Fruit fly (Drosophila melanogaster) whole organism, embryonic: Measurements from ENCODE around the gene moody.

Experiments used
- CG10267 ChIP-seq: fragments of 200-800 bp; sonication (Bioruptor generic); optimal IDR thresholded peaks from 2 replicates; lab custom pipeline; 2018; ENCODE audit warnings: missing biosample characterization, mild to moderate bottlenecking, missing genetic modification characterization, moderate library complexity
- CG10565 ChIP-seq: fragments of 200-800 bp; sonication (Bioruptor generic); optimal IDR thresholded peaks from 3 replicates; lab custom pipeline; 2016; ENCODE audit warnings: missing biosample characterization, mild to moderate bottlenecking, missing genetic modification characterization
- CG11093 ChIP-seq: fragments of 200-800 bp; sonication (Bioruptor generic); IDR thresholded peaks from 3 replicates; pipeline ENCODE4 v1.3.6; 2022; ENCODE audit warnings: missing biosample characterization, missing genetic modification characterization
- CG12071 ChIP-seq: fragments of 200-800 bp; sonication (Bioruptor generic); optimal IDR thresholded peaks from 3 replicates; lab custom pipeline; 2018; ENCODE audit warnings: missing biosample characterization, mild to moderate bottlenecking, missing genetic modification characterization
- CG12155 ChIP-seq: fragments of 200-800 bp; sonication (Bioruptor generic); optimal IDR thresholded peaks from 3 replicates; lab custom pipeline; 2016; ENCODE audit warnings: missing biosample characterization, missing genetic modification characterization
- CG12659 ChIP-seq: fragments of 200-800 bp; sonication (Bioruptor generic); optimal IDR thresholded peaks from 3 replicates; lab custom pipeline; 2017; ENCODE audit warnings: mild to moderate bottlenecking, missing biosample characterization, missing genetic modification reagents, missing genetic modification characterization
- CG13624 ChIP-seq: fragments of 200-800 bp; sonication (Bioruptor generic); optimal IDR thresholded peaks from 2 replicates; lab custom pipeline; 2016; ENCODE audit warnings: missing biosample characterization, missing genetic modification characterization
- CG14860 ChIP-seq: fragments of 200-800 bp; sonication (Bioruptor generic); IDR thresholded peaks from 3 replicates; pipeline ENCODE4 v1.3.6; 2022; ENCODE audit warnings: missing biosample characterization, missing genetic modification characterization; ENCODE audit not compliant: partially characterized antibody
- CG15696 ChIP-seq: fragments of 200-800 bp; sonication (Bioruptor generic); optimal IDR thresholded peaks from 2 replicates; lab custom pipeline; 2019; ENCODE audit warnings: missing biosample characterization, mild to moderate bottlenecking, missing genetic modification characterization, moderate library complexity
- CG17361 ChIP-seq: fragments of 200-800 bp; sonication (Bioruptor generic); IDR thresholded peaks from 3 replicates; pipeline ENCODE4 v1.3.6; 2022; ENCODE audit warnings: missing biosample characterization, missing genetic modification characterization
- CG1792 ChIP-seq: fragments of 200-800 bp; sonication (Bioruptor generic); optimal IDR thresholded peaks from 2 replicates; lab custom pipeline; 2016; ENCODE audit warnings: missing biosample characterization, missing genetic modification characterization
- CG2199 ChIP-seq: fragments of 200-800 bp; sonication (Bioruptor generic); IDR thresholded peaks from 3 replicates; pipeline ENCODE4 v1.3.6; 2022; ENCODE audit warnings: missing biosample characterization, missing genetic modification characterization
- CG2712 ChIP-seq: fragments of 200-800 bp; optimal IDR thresholded peaks from 3 replicates; lab custom pipeline; 2019; ENCODE audit warnings: missing biosample characterization, mild to moderate bottlenecking, missing genetic modification characterization, moderate library complexity
- CG30020 ChIP-seq: fragments of 200-800 bp; optimal IDR thresholded peaks from 2 replicates; lab custom pipeline; 2019; ENCODE audit warnings: missing biosample characterization, mild to moderate bottlenecking, missing genetic modification characterization, moderate library complexity
- CG30431 ChIP-seq: fragments of 200-800 bp; sonication (Bioruptor generic); optimal IDR thresholded peaks from 2 replicates; lab custom pipeline; 2017; ENCODE audit warnings: missing biosample characterization, missing genetic modification characterization
- CG31365 ChIP-seq: fragments of 200-800 bp; sonication (Bioruptor generic); optimal IDR thresholded peaks from 2 replicates; lab custom pipeline; 2018; ENCODE audit warnings: missing biosample characterization, mild to moderate bottlenecking, missing genetic modification characterization
- CG3163 ChIP-seq: fragments of 200-800 bp; sonication (Bioruptor generic); optimal IDR thresholded peaks from 3 replicates; lab custom pipeline; 2016; ENCODE audit warnings: missing biosample characterization, missing genetic modification characterization
- CG4617 ChIP-seq: fragments of 200-800 bp; sonication (Bioruptor generic); optimal IDR thresholded peaks from 3 replicates; lab custom pipeline; 2016; ENCODE audit warnings: missing biosample characterization, missing genetic modification characterization, borderline replicate concordance
- CG7839 ChIP-seq: fragments of 200-800 bp; sonication (Bioruptor generic); optimal IDR thresholded peaks from 3 replicates; lab custom pipeline; 2018; ENCODE audit warnings: missing biosample characterization, mild to moderate bottlenecking, missing genetic modification characterization, moderate library complexity
- CG8089 ChIP-seq: fragments of 200-800 bp; sonication (Bioruptor generic); optimal IDR thresholded peaks from 3 replicates; lab custom pipeline; 2016; ENCODE audit warnings: missing biosample characterization, missing genetic modification characterization
- CG9215 ChIP-seq: fragments of 200-800 bp; sonication (Bioruptor generic); IDR thresholded peaks from 2 replicates; pipeline ENCODE4 v1.3.6; 2022; ENCODE audit warnings: missing biosample characterization, missing genetic modification characterization
- CG9817 ChIP-seq: fragments of 200-800 bp; sonication (Bioruptor generic); optimal IDR thresholded peaks from 2 replicates; lab custom pipeline; 2018; ENCODE audit warnings: missing biosample characterization, mild to moderate bottlenecking, missing genetic modification characterization, moderate library complexity
- D19B ChIP-seq: fragments of 200-800 bp; sonication (Bioruptor generic); optimal IDR thresholded peaks from 2 replicates; lab custom pipeline; 2017; ENCODE audit warnings: missing biosample characterization, mild to moderate bottlenecking, missing genetic modification characterization
- Dfd ChIP-seq, 2 experiments: fragments of >200 bp; optimal IDR thresholded peaks; 2 replicates each; lab custom pipeline; 2017; ENCODE audit warnings: missing biosample characterization in 2 of 2, missing genetic modification characterization in 2 of 2
- Dip3 ChIP-seq: fragments of 200-800 bp; sonication (Bioruptor generic); optimal IDR thresholded peaks from 3 replicates; lab custom pipeline; 2016; ENCODE audit warnings: missing biosample characterization, missing genetic modification characterization
- Doc3 ChIP-seq: fragments of 200-800 bp; sonication (Bioruptor generic); IDR thresholded peaks from 3 replicates; pipeline ENCODE4 v1.3.6; 2022; ENCODE audit warnings: missing biosample characterization, missing genetic modification characterization; ENCODE audit not compliant: partially characterized antibody
- Fer2 ChIP-seq: fragments of 200-800 bp; sonication (Bioruptor generic); optimal IDR thresholded peaks from 2 replicates; lab custom pipeline; 2018; ENCODE audit warnings: missing biosample characterization, mild to moderate bottlenecking, missing genetic modification characterization, moderate library complexity
- HLHmδ ChIP-seq: fragments of 200-800 bp; sonication (Bioruptor generic); optimal IDR thresholded peaks from 2 replicates; lab custom pipeline; 2018; ENCODE audit warnings: missing biosample characterization, mild to moderate bottlenecking, missing genetic modification characterization, moderate library complexity
- Hmr ChIP-seq: fragments of 200-800 bp; sonication (Bioruptor generic); optimal IDR thresholded peaks from 3 replicates; lab custom pipeline; 2017; ENCODE audit warnings: mild to moderate bottlenecking, missing biosample characterization, missing genetic modification reagents, missing genetic modification characterization
- Lim3 ChIP-seq: fragments of 200-800 bp; sonication (Bioruptor generic); IDR thresholded peaks from 2 replicates; pipeline ENCODE4 v1.3.6; 2022; ENCODE audit warnings: missing biosample characterization, missing genetic modification characterization
- NC2β ChIP-seq: fragments of 200-800 bp; sonication (Bioruptor generic); optimal IDR thresholded peaks from 2 replicates; lab custom pipeline; 2016; ENCODE audit warnings: missing biosample characterization, missing genetic modification characterization
- Nf-YA ChIP-seq: fragments of 200-800 bp; sonication (Bioruptor generic); IDR thresholded peaks from 2 replicates; pipeline ENCODE4 v1.3.6; 2022; ENCODE audit warnings: missing biosample characterization, missing genetic modification characterization
- Nf-YC ChIP-seq: fragments of 200-800 bp; optimal IDR thresholded peaks from 3 replicates; lab custom pipeline; 2019; ENCODE audit warnings: missing biosample characterization, mild to moderate bottlenecking, missing genetic modification characterization, moderate library complexity
- Oli ChIP-seq: fragments of 200-800 bp; sonication (Bioruptor generic); optimal IDR thresholded peaks from 2 replicates; lab custom pipeline; 2018; ENCODE audit warnings: missing biosample characterization, mild to moderate bottlenecking, missing genetic modification characterization, moderate library complexity
- Rx ChIP-seq: fragments of 200-800 bp; sonication (Bioruptor generic); IDR thresholded peaks from 2 replicates; pipeline ENCODE4 v1.3.6; 2022; ENCODE audit warnings: missing biosample characterization, missing genetic modification characterization
- Tbp ChIP-seq: fragments of >200 bp; optimal IDR thresholded peaks from 2 replicates; lab custom pipeline; 2018; ENCODE audit warnings: missing biosample characterization, missing genetic modification characterization
- Xrp1 ChIP-seq: fragments of 200-800 bp; sonication (Bioruptor generic); IDR thresholded peaks from 2 replicates; pipeline ENCODE4 v1.3.6; 2022; ENCODE audit warnings: missing biosample characterization, missing genetic modification characterization
- ci ChIP-seq: fragments of 200-800 bp; sonication (Bioruptor generic); IDR thresholded peaks from 3 replicates; pipeline ENCODE4 v1.3.6; 2022; ENCODE audit warnings: missing biosample characterization, missing genetic modification characterization
- croc ChIP-seq: fragments of 200-800 bp; sonication (Bioruptor generic); conservative IDR thresholded peaks from 3 replicates; pipeline ENCODE4 v1.3.6; 2022; ENCODE audit warnings: missing biosample characterization, missing genetic modification characterization
- emc ChIP-seq: fragments of 200-800 bp; sonication (Bioruptor generic); optimal IDR thresholded peaks from 2 replicates; lab custom pipeline; 2016; ENCODE audit warnings: missing biosample characterization, missing genetic modification characterization
- esg ChIP-seq: fragments of 200-800 bp; sonication (Bioruptor generic); conservative IDR thresholded peaks from 2 replicates; pipeline ENCODE4 v1.3.6; 2022; ENCODE audit warnings: missing biosample characterization, missing genetic modification characterization
- eyg ChIP-seq: fragments of 200-800 bp; sonication (Bioruptor generic); optimal IDR thresholded peaks from 3 replicates; lab custom pipeline; 2016; ENCODE audit warnings: missing biosample characterization, missing genetic modification characterization
- lab ChIP-seq: fragments of 200-800 bp; sonication (Bioruptor generic); optimal IDR thresholded peaks from 3 replicates; lab custom pipeline; 2017; ENCODE audit warnings: missing biosample characterization, missing genetic modification characterization, mild to moderate bottlenecking, moderate library complexity, missing genetic modification reagents
- nom ChIP-seq: fragments of 200-800 bp; sonication (Bioruptor generic); optimal IDR thresholded peaks from 2 replicates; lab custom pipeline; 2017; ENCODE audit warnings: missing biosample characterization, missing genetic modification characterization, mild to moderate bottlenecking, moderate library complexity, missing genetic modification reagents
- p53 ChIP-seq: fragments of 200-800 bp; sonication (Bioruptor generic); optimal IDR thresholded peaks from 2 replicates; lab custom pipeline; 2016; ENCODE audit warnings: missing biosample characterization, missing genetic modification characterization
- pita ChIP-seq: fragments of 200-800 bp; sonication (Bioruptor generic); optimal IDR thresholded peaks from 2 replicates; lab custom pipeline; 2017; ENCODE audit warnings: missing biosample characterization, mild to moderate bottlenecking, missing genetic modification characterization
- run ChIP-seq: fragments of 200-800 bp; sonication (Bioruptor generic); optimal IDR thresholded peaks from 3 replicates; lab custom pipeline; 2018; ENCODE audit warnings: missing biosample characterization, mild to moderate bottlenecking, missing genetic modification characterization
- so ChIP-seq: fragments of 200-800 bp; sonication (Bioruptor generic); IDR thresholded peaks from 3 replicates; pipeline ENCODE4 v1.3.6; 2022; ENCODE audit warnings: missing biosample characterization, missing genetic modification characterization
- tll ChIP-seq, 2 experiments: fragments of 200-800 bp in 1 of 2; fragments of >200 bp in 1 of 2; sonication (Bioruptor generic) in 1 of 2; optimal IDR thresholded peaks; 2 replicates each; lab custom pipeline; 2017 to 2019; ENCODE audit warnings: missing biosample characterization in 2 of 2, missing genetic modification characterization in 2 of 2, mild to moderate bottlenecking in 1 of 2, moderate library complexity in 1 of 2

Gene moody

dm6 chrX:2094072-2094761 lies 44.3 kb upstream of the moody start, which contains the start of gene csw (continued):
- TF ChIP-seq eyg (GFP tag; lab: Kevin White, UChicago) (no peak), run (tag; lab: Kevin White, UChicago) (no peak), tll (GFP tag; optimal IDR thresholded peaks at IDR 0.05; lab: Kevin White, UChicago) (no peak), CG13624 (GFP tag; lab: Kevin White, UChicago) (peak; percentile 49), CG31365 (tag; lab: Kevin White, UChicago) (peak; percentile 91), CG10267 (peak; percentile 95), croc (GFP tag; lab: Robert Waterston, UW) (no peak), CG17361 (peak; percentile 31; the same call in 1 of the 3 replicates), CG1792 (GFP tag; lab: Kevin White, UChicago) (no peak), CG2712 (tag; lab: Kevin White, UChicago) (peak; percentile 30), nom (GFP tag; lab: Kevin White, UChicago) (peak; percentile 99), Fer2 (tag; lab: Kevin White, UChicago) (no peak), CG10565 (GFP tag; lab: Kevin White, UChicago) (no peak), CG12659 (GFP tag; lab: Kevin White, UChicago) (peak; percentile 85), CG12071 (GFP tag; lab: Kevin White, UChicago) (no peak), D19B (GFP tag; lab: Kevin White, UChicago) (no peak), Dip3 (GFP tag; lab: Kevin White, UChicago) (peak; percentile 3), CG9215 (no peak; the same call in 1 of the 2 replicates), CG4617 (GFP tag; lab: Kevin White, UChicago) (peak; percentile 99), Rx (GFP tag; lab: Robert Waterston, UW) (peak; percentile 37; the same call in 1 of the 2 replicates), pita (GFP tag; lab: Kevin White, UChicago) (peak; percentile 93), Nf-YC (peak; percentile 60), Hmr (GFP tag; lab: Kevin White, UChicago) (peak; percentile 87), ci (peak; percentile 65; the same call in 1 of the 3 replicates), CG2199 (GFP tag; lab: Robert Waterston, UW) (no peak), CG14860 (GFP tag; lab: Robert Waterston, UW) (no peak), CG12155 (GFP tag; lab: Kevin White, UChicago) (peak; percentile 47), p53 (GFP tag; lab: Kevin White, UChicago) (peak; percentile 42), Doc3 (GFP tag; lab: Robert Waterston, UW) (no peak), CG7839 (tag; lab: Kevin White, UChicago) (peak; percentile 17), CG3163 (GFP tag; lab: Kevin White, UChicago) (peak; percentile 47), NC2β (GFP tag; lab: Kevin White, UChicago) (peak; percentile 44), Dfd (GFP tag; optimal IDR thresholded peaks at IDR 0.05; lab: Kevin White, UChicago) (no peak), CG8089 (GFP tag; lab: Kevin White, UChicago) (no peak), Oli (tag; lab: Kevin White, UChicago) (no peak), Xrp1 (GFP tag; lab: Robert Waterston, UW) (peak; percentile 14; the same call in 1 of the 2 replicates), emc (GFP tag; lab: Kevin White, UChicago) (peak; percentile 29), CG11093 (GFP tag; lab: Robert Waterston, UW) (no peak), Nf-YA (GFP tag; lab: Robert Waterston, UW) (no peak), Tbp (GFP tag; lab: Kevin White, UChicago) (no peak), CG15696 (tag; lab: Kevin White, UChicago) (no peak), Lim3 (GFP tag; lab: Robert Waterston, UW) (no peak), so (GFP tag; lab: Robert Waterston, UW) (no peak), HLHmδ (GFP tag; lab: Kevin White, UChicago) (no peak), CG9817 (tag; lab: Kevin White, UChicago) (peak; percentile 22), CG30020 (no peak), esg (no peak), lab (GFP tag; lab: Kevin White, UChicago) (peak; percentile 3), CG30431 (no peak)
